Fruit fly (Drosophila melanogaster): ENCODE data around the gene CG7299.

DNA sequence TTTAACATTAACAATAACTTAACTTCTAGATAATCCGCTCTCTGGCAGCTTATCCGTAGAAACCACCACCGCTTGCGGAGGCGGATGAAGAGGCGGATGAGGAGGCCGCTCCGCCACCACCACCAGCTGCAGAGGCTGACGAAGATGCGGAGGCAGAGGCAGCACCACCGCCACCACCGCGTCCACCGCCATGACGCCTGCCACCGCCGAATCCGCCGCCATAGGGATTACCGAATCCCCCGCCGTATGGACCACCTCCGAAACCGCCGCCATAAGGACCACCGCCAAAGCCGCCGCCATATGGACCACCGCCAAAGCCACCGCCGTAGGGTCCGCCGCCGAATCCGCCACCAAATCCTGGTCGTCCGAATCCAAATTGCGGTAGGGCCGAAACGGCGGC is 4.6 kb upstream of the CG7299 start:
- TF ChIP-seq CG8478 (optimal IDR thresholded peaks at IDR 0.05) (no peak), CTCF (optimal IDR thresholded peaks at IDR 0.05) (no peak)

All from S2 (cell line).